Fruit fly (Drosophila melanogaster) whole organism, pupa: ENCODE measurements around the gene H15.
A peak's percentile ranks its signal among the peaks of the same experiment; 100 is the strongest.

ENCODE experiments used
- CG10348 ChIP-seq: fragments of 200-800 bp; sonication (Bioruptor generic); IDR thresholded peaks from 2 replicates; pipeline ENCODE4 v1.3.6; 2022; ENCODE audit warnings: missing biosample characterization, missing genetic modification characterization
- CG12605 ChIP-seq: fragments of 200-800 bp; sonication (Bioruptor generic); IDR thresholded peaks from 2 replicates; pipeline ENCODE4 v1.3.6; 2022; ENCODE audit warnings: missing biosample characterization, missing genetic modification characterization
- CG13204 ChIP-seq: fragments of 200-800 bp; sonication (Bioruptor generic); optimal IDR thresholded peaks from 2 replicates; lab custom pipeline; 2018; ENCODE audit warnings: missing biosample characterization, mild to moderate bottlenecking, missing genetic modification characterization, moderate library complexity
- CG14655 ChIP-seq: fragments of 200-800 bp; sonication (Bioruptor generic); optimal IDR thresholded peaks from 3 replicates; lab custom pipeline; 2017; ENCODE audit warnings: mild to moderate bottlenecking, missing biosample characterization, missing genetic modification reagents, missing genetic modification characterization
- CG15710 ChIP-seq: fragments of 200-800 bp; sonication (Bioruptor generic); optimal IDR thresholded peaks from 2 replicates; lab custom pipeline; 2018; ENCODE audit warnings: missing biosample characterization, mild to moderate bottlenecking, missing genetic modification characterization, moderate library complexity
- CG17806 ChIP-seq: fragments of 200-800 bp; sonication (Bioruptor generic); optimal IDR thresholded peaks from 2 replicates; lab custom pipeline; 2018; ENCODE audit warnings: missing biosample characterization, mild to moderate bottlenecking, missing genetic modification characterization, moderate library complexity
- CG32121 ChIP-seq: fragments of 200-800 bp; sonication (Bioruptor generic); IDR thresholded peaks from 2 replicates; pipeline ENCODE4 v1.3.6; 2022; ENCODE audit warnings: missing biosample characterization, missing genetic modification characterization
- CG34367 ChIP-seq: fragments of 200-800 bp; sonication (Bioruptor generic); optimal IDR thresholded peaks from 2 replicates; lab custom pipeline; 2018; ENCODE audit warnings: missing biosample characterization, mild to moderate bottlenecking, missing genetic modification characterization
- CG4496 ChIP-seq: fragments of 200-800 bp; sonication (Bioruptor generic); IDR thresholded peaks from 3 replicates; pipeline ENCODE4 v1.3.6; 2022; ENCODE audit warnings: missing biosample characterization, missing genetic modification characterization
- CG8159 ChIP-seq: fragments of 200-800 bp; sonication (Bioruptor generic); optimal IDR thresholded peaks from 3 replicates; lab custom pipeline; 2018; ENCODE audit warnings: missing biosample characterization, mild to moderate bottlenecking, missing genetic modification characterization, moderate library complexity
- CG8301 ChIP-seq: fragments of 200-800 bp; sonication (Bioruptor generic); optimal IDR thresholded peaks from 2 replicates; lab custom pipeline; 2018; ENCODE audit warnings: missing biosample characterization, mild to moderate bottlenecking, missing genetic modification characterization
- CG9948 ChIP-seq: fragments of 200-800 bp; sonication (Bioruptor generic); optimal IDR thresholded peaks from 2 replicates; lab custom pipeline; 2018; ENCODE audit warnings: missing biosample characterization, mild to moderate bottlenecking, missing genetic modification characterization, moderate library complexity
- D1 ChIP-seq: fragments of 200-800 bp; sonication (Bioruptor generic); optimal IDR thresholded peaks from 2 replicates; lab custom pipeline; 2018; ENCODE audit warnings: missing biosample characterization, mild to moderate bottlenecking, missing genetic modification characterization, moderate library complexity
- EcR ChIP-seq: fragments of 200-800 bp; sonication (Bioruptor generic); optimal IDR thresholded peaks from 3 replicates; lab custom pipeline; 2019; ENCODE audit warnings: missing biosample characterization, missing genetic modification characterization, mild to moderate bottlenecking, moderate library complexity, missing genetic modification reagents
- Ets98B ChIP-seq: fragments of 200-800 bp; sonication (Bioruptor generic); IDR thresholded peaks from 2 replicates; pipeline ENCODE4 v1.3.6; 2022; ENCODE audit warnings: missing biosample characterization, missing genetic modification characterization
- Pif1A ChIP-seq: fragments of 200-800 bp; sonication (Bioruptor generic); optimal IDR thresholded peaks from 3 replicates; lab custom pipeline; 2016; ENCODE audit warnings: missing biosample characterization, missing genetic modification characterization
- Pif1B ChIP-seq: fragments of 200-800 bp; sonication (Bioruptor generic); optimal IDR thresholded peaks from 3 replicates; lab custom pipeline; 2016; ENCODE audit warnings: missing biosample characterization, missing genetic modification characterization
- Snoo ChIP-seq: fragments of 200-800 bp; sonication (Bioruptor generic); optimal IDR thresholded peaks from 3 replicates; lab custom pipeline; 2017; ENCODE audit warnings: missing biosample characterization, mild to moderate bottlenecking, missing genetic modification characterization, inconsistent platforms
- fd96Ca ChIP-seq: fragments of 200-800 bp; sonication (Bioruptor generic); IDR thresholded peaks from 3 replicates; pipeline ENCODE4 v1.3.6; 2022; ENCODE audit warnings: missing biosample characterization, missing genetic modification characterization
- gl ChIP-seq: fragments of 200-800 bp; sonication (Bioruptor generic); optimal IDR thresholded peaks from 2 replicates; lab custom pipeline; 2018; ENCODE audit warnings: missing biosample characterization, mild to moderate bottlenecking, missing genetic modification characterization
- rn ChIP-seq: fragments of 200-800 bp; sonication (Bioruptor generic); IDR thresholded peaks from 2 replicates; pipeline ENCODE4 v1.3.6; 2022; ENCODE audit warnings: missing biosample characterization, missing genetic modification characterization

The H15 gene

dm6 chr2L:5429756-5430155 lies 25.7 kb downstream of the H15 start:
- TF ChIP-seq CG9948 (tag; lab: Kevin White, UChicago) (no peak), CG4496 (GFP tag; lab: Robert Waterston, UW) (no peak), Snoo (tag; lab: Kevin White, UChicago) (no peak), CG15710 (no peak), CG17806 (tag; lab: Kevin White, UChicago) (no peak), CG34367 (tag; lab: Kevin White, UChicago) (no peak), CG10348 (GFP tag; lab: Robert Waterston, UW) (no peak), rn (GFP tag; lab: Robert Waterston, UW) (no peak), CG8301 (tag; lab: Kevin White, UChicago) (no peak), CG32121 (no peak), gl (no peak)

dm6 chr2L:5431988-5432597 lies 28.0 kb downstream of the H15 start:
- TF ChIP-seq CG17806 (tag; lab: Kevin White, UChicago), result no peak
- no peak for TF ChIP-seq CG10348 (GFP tag; lab: Robert Waterston, UW)
- no peak for TF ChIP-seq CG9948 (tag; lab: Kevin White, UChicago)
- no peak for TF ChIP-seq Pif1A (GFP tag; lab: Kevin White, UChicago)
- TF ChIP-seq CG13204, result no peak
- no peak for TF ChIP-seq CG12605 (GFP tag; lab: Robert Waterston, UW)
- no peak for TF ChIP-seq CG8301 (tag; lab: Kevin White, UChicago)
- TF ChIP-seq rn (GFP tag; lab: Robert Waterston, UW), result no peak
- TF ChIP-seq Ets98B (GFP tag; lab: Robert Waterston, UW), result no peak
- no peak for TF ChIP-seq Snoo (tag; lab: Kevin White, UChicago)
- no peak for TF ChIP-seq CG34367 (tag; lab: Kevin White, UChicago)
- TF ChIP-seq CG32121, result no peak
- no peak for TF ChIP-seq CG4496 (GFP tag; lab: Robert Waterston, UW)
- TF ChIP-seq fd96Ca (GFP tag; lab: Robert Waterston, UW), result no peak
- TF ChIP-seq gl, result no peak
- no peak for TF ChIP-seq EcR
- no peak for TF ChIP-seq D1 (tag; lab: Kevin White, UChicago)
- no peak for TF ChIP-seq CG14655 (GFP tag; lab: Kevin White, UChicago)
- no peak for TF ChIP-seq CG15710

DNA sequence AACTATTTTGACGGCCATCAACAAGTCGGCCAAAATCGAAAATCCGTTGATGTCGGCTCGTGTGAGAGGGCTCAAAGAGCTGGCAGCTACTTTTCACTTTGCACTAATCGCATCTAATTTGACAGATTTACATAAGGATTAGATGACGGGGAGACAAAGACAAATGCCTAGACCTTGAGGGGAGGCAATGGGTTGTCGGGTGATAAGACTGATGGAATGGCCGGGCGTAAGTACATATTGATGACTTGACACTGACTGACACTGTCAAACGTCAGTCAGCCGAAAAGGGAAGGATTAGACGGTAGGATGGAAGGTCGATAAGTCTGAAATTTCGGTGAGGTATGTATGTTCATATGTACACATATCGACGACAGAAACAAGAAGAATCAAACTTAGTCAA lies 28.7 kb downstream of the H15 start:
- TF ChIP-seq CG9948 (tag; lab: Kevin White, UChicago) (no peak), CG8159 (tag; lab: Kevin White, UChicago) (no peak), CG15710 (no peak), Pif1B (GFP tag; lab: Kevin White, UChicago) (no peak), CG34367 (tag; lab: Kevin White, UChicago) (no peak), fd96Ca (GFP tag; lab: Robert Waterston, UW) (no peak), CG32121 (no peak), rn (GFP tag; lab: Robert Waterston, UW) (no peak), Snoo (tag; lab: Kevin White, UChicago) (no peak), CG12605 (GFP tag; lab: Robert Waterston, UW) (no peak)
- TF ChIP-seq, all 21 proteins: peak for 0

- TF ChIP-seq CG8301 (tag; lab: Kevin White, UChicago) (no peak), D1 (tag; lab: Kevin White, UChicago) (no peak), Pif1B (GFP tag; lab: Kevin White, UChicago) (no peak), Snoo (tag; lab: Kevin White, UChicago) (no peak), CG12605 (GFP tag; lab: Robert Waterston, UW) (no peak), CG32121 (no peak), Pif1A (GFP tag; lab: Kevin White, UChicago) (peak; percentile 14), EcR (no peak), CG8159 (tag; lab: Kevin White, UChicago) (peak; percentile 17), rn (GFP tag; lab: Robert Waterston, UW) (no peak), CG15710 (no peak), CG17806 (tag; lab: Kevin White, UChicago) (no peak), CG14655 (GFP tag; lab: Kevin White, UChicago) (peak; percentile 2), fd96Ca (GFP tag; lab: Robert Waterston, UW) (no peak), CG34367 (tag; lab: Kevin White, UChicago) (no peak), CG4496 (GFP tag; lab: Robert Waterston, UW) (no peak), gl (no peak), CG10348 (GFP tag; lab: Robert Waterston, UW) (no peak), CG9948 (tag; lab: Kevin White, UChicago) (peak; percentile 7), Ets98B (GFP tag; lab: Robert Waterston, UW) (no peak)
Measured at dm6 chr2L:5433403-5434023, 29.4 kb downstream of the H15 start.

- TF ChIP-seq CG32121 (no peak), CG13204 (no peak), CG14655 (GFP tag; lab: Kevin White, UChicago) (peak; percentile 48), CG4496 (GFP tag; lab: Robert Waterston, UW) (no peak), CG8159 (tag; lab: Kevin White, UChicago) (peak; percentile 50), CG17806 (tag; lab: Kevin White, UChicago) (peak; percentile 33), CG9948 (tag; lab: Kevin White, UChicago) (peak; percentile 20), CG8301 (tag; lab: Kevin White, UChicago) (peak; percentile 38), CG15710 (peak; percentile 40), D1 (tag; lab: Kevin White, UChicago) (no peak), Pif1B (GFP tag; lab: Kevin White, UChicago) (peak; percentile 34), Pif1A (GFP tag; lab: Kevin White, UChicago) (peak; percentile 5)
- TF ChIP-seq, all 21 proteins: peak for 8
Measured at dm6 chr2L:5434298-5434697, 30.2 kb downstream of the H15 start.
